Fruit fly (Drosophila melanogaster) Kc167 (cell line): ENCODE data around the gene CG34180.

ENCODE experiments used
- Sin3A ChIP-seq: fragments of >200 bp; optimal IDR thresholded peaks from 2 replicates; lab custom pipeline; 2018; ENCODE audit warnings: missing external identifiers
- h ChIP-seq: fragments of >200 bp; optimal IDR thresholded peaks from 3 replicates; lab custom pipeline; 2018; ENCODE audit warnings: missing external identifiers
- insv ChIP-seq: fragments of >200 bp; optimal IDR thresholded peaks from 3 replicates; lab custom pipeline; 2018; ENCODE audit warnings: missing external identifiers
- psq ChIP-seq: fragments of >200 bp; optimal IDR thresholded peaks from 2 replicates; lab custom pipeline; 2017; ENCODE audit warnings: missing external identifiers
- ttk ChIP-seq: sonication (Bioruptor generic); optimal IDR thresholded peaks from 2 replicates; lab custom pipeline; 2017; ENCODE audit warnings: missing external identifiers

- no peak for TF ChIP-seq h
- no peak for TF ChIP-seq Sin3A (lab: Kevin White, UChicago)
- no peak for TF ChIP-seq insv (lab: Kevin White, UChicago)
- no peak for TF ChIP-seq psq (lab: Kevin White, UChicago)
- TF ChIP-seq ttk (lab: Kevin White, UChicago), result no peak
Observed at dm6 chr2L:6035155-6035554, 25.2 kb upstream of the CG34180 start.
